Worm (Caenorhabditis elegans) whole organism, L3 larva: ENCODE measurements around the gene T02H6.3.
A peak's percentile ranks its signal among the peaks of the same experiment; 100 is the strongest.

ENCODE experiments used
- R02D3.7 ChIP-seq: fragments of 150-350 bp; optimal IDR thresholded peaks from 2 replicates; lab custom pipeline; 2014; ENCODE audit warnings: missing biosample characterization, missing genetic modification characterization
- ZK546.5 ChIP-seq: sonication (generic microtip); optimal IDR thresholded peaks from 2 replicates; lab custom pipeline; 2017; ENCODE audit warnings: missing biosample characterization, missing genetic modification characterization
- aly-2 ChIP-seq: fragments of 150-350 bp; optimal IDR thresholded peaks from 2 replicates; lab custom pipeline; 2014; ENCODE audit warnings: missing biosample characterization, missing genetic modification characterization
- ama-1 ChIP-seq: fragments of 150-350 bp; optimal IDR thresholded peaks from 2 replicates; lab custom pipeline; 2018
- ceh-16 ChIP-seq: sonication (generic microtip); optimal IDR thresholded peaks from 2 replicates; lab custom pipeline; 2017; ENCODE audit warnings: missing biosample characterization, missing genetic modification characterization
- ceh-28 ChIP-seq: fragments of 150-350 bp; optimal IDR thresholded peaks from 2 replicates; lab custom pipeline; 2014; ENCODE audit warnings: missing biosample characterization, missing genetic modification reagents, missing genetic modification characterization
- ceh-82 ChIP-seq: fragments of 150-350 bp; optimal IDR thresholded peaks from 2 replicates; lab custom pipeline; 2014; ENCODE audit warnings: missing biosample characterization, missing genetic modification characterization
- ceh-9 ChIP-seq: sonication (generic microtip); optimal IDR thresholded peaks from 2 replicates; lab custom pipeline; 2018; ENCODE audit warnings: missing biosample characterization, missing genetic modification characterization
- daf-12 ChIP-seq: fragments of 150-350 bp; optimal IDR thresholded peaks from 2 replicates; lab custom pipeline; 2014; ENCODE audit warnings: missing biosample characterization, missing genetic modification reagents, missing genetic modification characterization
- egl-27 ChIP-seq: sonication (generic microtip); optimal IDR thresholded peaks from 4 replicates; lab custom pipeline; 2017; ENCODE audit warnings: missing biosample characterization, missing genetic modification reagents, missing genetic modification characterization
- egl-5 ChIP-seq: fragments of 150-350 bp; optimal IDR thresholded peaks from 2 replicates; lab custom pipeline; 2017; ENCODE audit warnings: missing biosample characterization, missing genetic modification reagents, missing genetic modification characterization, inconsistent platforms
- elt-1 ChIP-seq: fragments of 150-350 bp; optimal IDR thresholded peaks from 2 replicates; lab custom pipeline; 2014; ENCODE audit warnings: missing biosample characterization, missing genetic modification characterization
- fos-1 ChIP-seq: fragments of 150-350 bp; optimal IDR thresholded peaks from 2 replicates; lab custom pipeline; 2014; ENCODE audit warnings: missing biosample characterization, missing genetic modification characterization
- hmg-11 ChIP-seq: sonication (generic microtip); optimal IDR thresholded peaks from 2 replicates; lab custom pipeline; 2016; ENCODE audit warnings: missing genetic modification characterization, missing compliant biosample characterization
- lin-15B ChIP-seq: fragments of 150-350 bp; optimal IDR thresholded peaks from 2 replicates; lab custom pipeline; 2014; ENCODE audit warnings: missing biosample characterization, missing genetic modification characterization
- mdl-1 ChIP-seq: fragments of 150-350 bp; optimal IDR thresholded peaks from 2 replicates; lab custom pipeline; 2014; ENCODE audit warnings: missing biosample characterization, missing genetic modification characterization
- mml-1 ChIP-seq: fragments of 150-350 bp; sonication (generic microtip); optimal IDR thresholded peaks from 3 replicates; lab custom pipeline; 2014; ENCODE audit warnings: missing biosample characterization, missing genetic modification characterization
- nfya-1 ChIP-seq: sonication (generic microtip); optimal IDR thresholded peaks from 2 replicates; lab custom pipeline; 2017; ENCODE audit warnings: missing genetic modification characterization, mild to moderate bottlenecking, missing compliant biosample characterization, antibody characterized with exemption, moderate library complexity; ENCODE audit not compliant: insufficient read depth
- nhr-11 ChIP-seq: fragments of 150-350 bp; optimal IDR thresholded peaks from 2 replicates; lab custom pipeline; 2014; ENCODE audit warnings: missing biosample characterization, missing genetic modification characterization
- nhr-12 ChIP-seq: fragments of 150-350 bp; optimal IDR thresholded peaks from 2 replicates; lab custom pipeline; 2014; ENCODE audit warnings: missing biosample characterization, missing genetic modification characterization
- nhr-23 ChIP-seq: fragments of 150-350 bp; optimal IDR thresholded peaks from 2 replicates; lab custom pipeline; 2014; ENCODE audit warnings: missing biosample characterization, missing genetic modification reagents, missing genetic modification characterization
- nhr-25 ChIP-seq: sonication (generic microtip); optimal IDR thresholded peaks from 2 replicates; lab custom pipeline; 2017; ENCODE audit warnings: missing biosample characterization, missing genetic modification characterization
- nhr-28 ChIP-seq: fragments of 150-350 bp; optimal IDR thresholded peaks from 2 replicates; lab custom pipeline; 2014; ENCODE audit warnings: missing biosample characterization, missing genetic modification characterization
- nhr-43 ChIP-seq: sonication (generic microtip); optimal IDR thresholded peaks from 2 replicates; lab custom pipeline; 2016; ENCODE audit warnings: mild to moderate bottlenecking, missing genetic modification characterization, missing compliant biosample characterization; ENCODE audit not compliant: poor library complexity, severe bottlenecking
- nhr-67 ChIP-seq: fragments of 150-350 bp; optimal IDR thresholded peaks from 2 replicates; lab custom pipeline; 2014; ENCODE audit warnings: missing biosample characterization, missing genetic modification characterization
- nhr-76 ChIP-seq: fragments of 150-350 bp; sonication (generic microtip); optimal IDR thresholded peaks from 5 replicates; lab custom pipeline; 2014; ENCODE audit warnings: missing biosample characterization, missing genetic modification characterization
- nhr-77 ChIP-seq: fragments of 150-350 bp; optimal IDR thresholded peaks from 2 replicates; lab custom pipeline; 2014; ENCODE audit warnings: missing biosample characterization, missing genetic modification characterization
- pqm-1 ChIP-seq: fragments of 150-350 bp; optimal IDR thresholded peaks from 2 replicates; lab custom pipeline; 2017; ENCODE audit warnings: missing biosample characterization, missing genetic modification characterization, inconsistent platforms
- unc-62 ChIP-seq: fragments of 150-350 bp; sonication (generic microtip); optimal IDR thresholded peaks from 4 replicates; lab custom pipeline; 2014; ENCODE audit warnings: missing biosample characterization, missing genetic modification reagents, missing genetic modification characterization
- zag-1 ChIP-seq: fragments of 150-350 bp; optimal IDR thresholded peaks from 2 replicates; lab custom pipeline; 2014; ENCODE audit warnings: missing biosample characterization, missing genetic modification characterization

T02H6.3 gene

DNA sequence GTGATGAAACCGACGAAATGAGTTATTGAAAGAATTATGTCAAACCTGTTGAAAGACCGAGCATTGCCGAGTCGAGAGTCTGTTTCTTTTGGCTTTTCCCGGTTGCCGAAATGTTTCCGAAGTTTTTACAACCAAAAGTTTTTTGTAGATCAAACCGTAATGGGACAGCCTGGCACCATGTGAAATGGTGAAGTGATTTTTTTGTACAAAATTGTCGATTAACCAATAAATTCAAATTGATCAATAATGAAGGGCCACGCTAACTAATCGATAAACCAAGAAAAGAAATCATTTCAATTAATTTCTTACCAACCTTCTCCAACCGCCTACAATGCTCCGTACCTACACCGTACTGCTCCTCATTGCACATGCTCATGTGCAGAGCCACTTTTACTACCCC is at the start of gene T02H6.3:
TSS of gene T02H6.3 (plus strand) at position 301 of the 400 bp plus-strand sequence.
- TF ChIP-seq ceh-28 (tag; lab: Kevin White, UChicago): no peak
- no peak for TF ChIP-seq mml-1
- no peak for TF ChIP-seq ceh-82 (tag; lab: Kevin White, UChicago)
- TF ChIP-seq zag-1 (tag; lab: Kevin White, UChicago): no peak
- TF ChIP-seq nhr-43: no peak
- TF ChIP-seq hmg-11 (tag; lab: Kevin White, UChicago): no peak
- no peak for TF ChIP-seq elt-1 (tag; lab: Kevin White, UChicago)
- TF ChIP-seq nhr-77 (tag; lab: Kevin White, UChicago): no peak
- TF ChIP-seq mdl-1: no peak
- no peak for TF ChIP-seq nfya-1 (tag; lab: Kevin White, UChicago)
- TF ChIP-seq nhr-76 (tag; lab: Kevin White, UChicago): no peak
- TF ChIP-seq nhr-28 (tag; lab: Kevin White, UChicago): no peak
- no peak for TF ChIP-seq fos-1 (tag; lab: Kevin White, UChicago)
- TF ChIP-seq ceh-9: no peak
- no peak for TF ChIP-seq nhr-11 (tag; lab: Kevin White, UChicago)
- no peak for TF ChIP-seq ZK546.5
- TF ChIP-seq egl-5 (tag; lab: Kevin White, UChicago): no peak
- TF ChIP-seq nhr-23: no peak
- TF ChIP-seq lin-15B (tag; lab: Kevin White, UChicago): no peak

DNA sequence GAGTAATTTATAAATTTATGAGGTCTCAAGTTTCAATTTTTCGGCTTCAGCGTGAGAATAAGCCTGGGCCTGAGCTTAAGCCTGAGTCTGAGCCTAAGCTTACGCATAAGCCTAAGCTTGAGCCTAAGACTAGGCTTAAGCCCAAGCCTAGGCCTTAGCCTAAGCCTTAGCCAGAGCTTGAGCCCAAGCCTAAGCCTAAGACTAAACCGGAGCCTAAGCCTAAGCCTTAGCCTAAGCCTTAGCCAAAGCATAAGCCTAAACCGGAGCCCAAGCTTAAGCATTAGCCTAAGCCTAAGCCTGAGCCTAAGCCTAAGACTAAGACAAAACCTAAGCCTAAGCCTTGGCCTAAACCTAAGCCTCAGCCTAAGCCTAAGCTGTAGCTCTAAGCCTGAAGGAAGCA is 47.9 kb upstream of the T02H6.3 start:
- TF ChIP-seq elt-1 (tag; lab: Kevin White, UChicago) (no peak), mdl-1 (no peak), unc-62 (no peak)

DNA sequence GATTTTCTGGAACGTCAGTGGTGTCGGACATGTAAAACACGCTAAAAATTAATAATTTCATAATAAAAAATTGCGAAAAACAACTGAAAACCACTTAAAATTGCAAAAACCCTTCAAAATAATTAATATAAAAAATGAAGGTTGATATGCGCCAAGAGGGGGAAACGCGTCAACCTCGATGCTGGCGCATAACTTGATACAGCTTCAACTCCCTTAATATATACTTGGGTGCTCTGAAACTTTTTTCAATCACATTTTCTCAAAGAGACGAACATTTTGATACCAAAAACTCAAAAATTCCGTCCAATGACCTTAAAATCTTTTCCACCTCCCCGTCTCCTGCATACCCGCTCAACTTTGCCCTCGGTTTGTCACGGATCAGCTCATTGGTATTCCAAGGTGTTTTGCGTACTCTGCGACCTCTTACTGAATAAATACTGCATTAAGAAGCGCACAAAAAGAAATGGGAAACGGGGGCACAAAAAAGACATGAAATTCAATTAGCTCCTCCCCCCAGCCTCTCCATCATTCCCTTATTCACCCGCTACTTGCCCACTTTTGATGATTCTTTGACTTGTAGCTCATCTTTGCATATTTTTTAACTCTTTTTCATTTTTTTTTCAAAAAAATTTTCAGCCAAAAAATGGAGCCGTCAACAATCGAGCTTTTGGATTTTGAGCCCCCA is 41.2 kb upstream of the T02H6.3 start, which contains the start of the genes K07E8.7 and frpr-14:
TSS of gene K07E8.7 (minus strand) at position 47 of the 685 bp plus-strand sequence.
TSS of gene frpr-14 (plus strand) at position 635 of the 685 bp plus-strand sequence.
- TF ChIP-seq zag-1 (tag; lab: Kevin White, UChicago): no peak
- TF ChIP-seq nfya-1 (tag; lab: Kevin White, UChicago): peak; percentile 39
- TF ChIP-seq, all 47 proteins: peak for 1

DNA sequence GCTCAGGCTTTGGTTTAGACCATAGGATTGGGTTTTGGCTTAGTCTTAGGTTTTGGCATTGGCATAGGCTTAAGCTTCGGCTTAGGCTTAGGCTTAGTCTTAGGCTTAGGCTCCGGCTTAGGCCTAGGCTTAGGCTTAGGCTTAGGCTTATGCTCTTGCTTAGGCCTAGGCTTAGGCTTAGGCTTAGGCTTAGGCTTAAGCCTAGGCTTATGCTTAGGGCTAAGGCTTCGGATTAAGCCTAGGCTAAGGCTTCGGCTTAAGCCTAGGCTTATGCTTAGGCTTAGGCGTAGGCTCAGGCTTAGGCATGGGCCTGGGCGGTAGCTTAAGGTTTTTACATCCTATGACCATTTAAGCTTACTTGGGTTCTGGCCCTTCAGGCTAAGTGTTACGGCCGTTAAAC is 40.3 kb upstream of the T02H6.3 start:
- no peak for TF ChIP-seq aly-2 (tag; lab: Kevin White, UChicago)
- TF ChIP-seq nhr-12: no peak
- TF ChIP-seq pqm-1 (tag; lab: Kevin White, UChicago): no peak
- TF ChIP-seq elt-1 (tag; lab: Kevin White, UChicago): no peak

DNA sequence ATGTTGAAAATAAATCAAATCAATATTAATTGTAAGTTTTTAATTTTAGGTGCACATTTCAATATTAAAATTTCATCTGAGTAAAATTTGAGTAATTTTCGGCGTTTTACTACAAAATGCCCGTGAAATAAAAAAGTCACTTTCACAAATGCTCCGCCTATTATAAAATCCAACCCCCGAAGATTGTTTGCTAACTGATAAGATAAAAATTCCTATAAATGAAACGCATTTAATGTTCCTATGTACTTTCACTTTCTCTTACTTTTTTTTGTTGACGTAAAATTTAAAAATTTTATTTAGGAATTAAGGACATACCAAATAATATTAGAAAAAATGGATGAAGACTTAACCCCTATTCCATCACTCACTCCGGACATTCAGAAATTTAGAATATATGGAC is 33.3 kb upstream of the T02H6.3 start, which contains the start of gene sdz-24:
TSS of gene sdz-24 (plus strand) at position 301 of the 400 bp plus-strand sequence.
- TF ChIP-seq R02D3.7 (tag; lab: Kevin White, UChicago) (no peak), ceh-9 (no peak), ama-1 (lab: Kevin White, UChicago) (no peak), nhr-76 (tag; lab: Kevin White, UChicago) (no peak), nhr-25 (tag; lab: Kevin White, UChicago) (no peak), aly-2 (tag; lab: Kevin White, UChicago) (no peak), egl-27 (tag; lab: Kevin White, UChicago) (no peak), unc-62 (no peak), mdl-1 (no peak), daf-12 (tag; lab: Kevin White, UChicago) (no peak), nhr-67 (tag; lab: Kevin White, UChicago) (no peak), ceh-16 (tag; lab: Kevin White, UChicago) (no peak)

DNA sequence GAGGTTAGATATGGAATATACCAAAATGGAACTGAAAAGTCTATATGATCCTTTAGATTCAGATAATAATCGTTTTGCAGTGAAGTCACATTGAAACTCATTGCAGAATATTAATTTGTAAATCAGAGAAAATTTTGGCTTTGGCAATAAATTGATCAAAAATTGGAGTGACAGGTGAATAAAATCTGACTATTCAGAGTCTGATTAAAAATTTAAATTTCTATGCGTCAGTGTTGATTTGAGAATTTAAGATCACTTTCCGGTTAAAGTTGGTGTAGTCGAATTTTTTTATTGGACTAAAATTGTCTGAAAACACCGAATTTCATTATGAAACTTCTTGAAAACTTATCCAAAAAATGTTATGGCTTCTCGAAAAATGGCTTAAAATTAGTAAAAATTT is 30.0 kb upstream of the T02H6.3 start, which contains the start of gene sri-45:
TSS of gene sri-45 (minus strand) at position 101 of the 400 bp plus-strand sequence.
- TF ChIP-seq ceh-9: no peak
- no peak for TF ChIP-seq pqm-1 (tag; lab: Kevin White, UChicago)
